Worm (Caenorhabditis elegans): ENCODE results near the gene ZK1290.1.

DNA sequence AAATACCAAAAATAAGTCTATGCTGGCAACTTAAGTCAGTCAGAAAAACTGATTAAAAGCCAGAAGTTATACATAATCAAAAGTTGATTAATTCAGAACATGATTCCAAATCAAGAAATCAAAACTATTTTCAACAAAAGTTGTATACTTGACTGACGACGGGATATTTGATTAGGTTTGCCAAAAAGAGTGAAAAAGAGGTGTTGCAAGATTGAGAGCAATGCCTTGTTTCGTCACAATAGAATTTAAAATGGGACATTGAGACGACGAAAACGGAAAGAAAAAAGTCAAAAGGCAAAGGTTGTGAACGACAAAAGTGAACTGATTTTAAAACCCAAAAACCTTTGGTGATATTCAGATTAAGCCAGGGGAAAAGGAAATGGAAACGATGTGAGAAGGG, 2.7 kb upstream of the ZK1290.1 start:
- TF ChIP-seq egl-27 (tag; optimal IDR thresholded peaks at IDR 0.05) (no peak), snpc-4 (tag; optimal IDR thresholded peaks at IDR 0.05) (no peak), nhr-67 (tag; optimal IDR thresholded peaks at IDR 0.05) (no peak), fkh-10 (GFP tag; optimal IDR thresholded peaks at IDR 0.05) (peak; percentile 72), ama-1 (optimal IDR thresholded peaks at IDR 0.05) (no peak), pqm-1 (tag; optimal IDR thresholded peaks at IDR 0.05) (no peak), unc-62 (GFP tag; optimal IDR thresholded peaks at IDR 0.05) (no peak), lin-15B (tag; optimal IDR thresholded peaks at IDR 0.05) (no peak), elt-2 (tag; optimal IDR thresholded peaks at IDR 0.05) (no peak), daf-12 (tag; optimal IDR thresholded peaks at IDR 0.05) (no peak), mdl-1 (tag; optimal IDR thresholded peaks at IDR 0.05) (no peak), R02D3.7 (tag; optimal IDR thresholded peaks at IDR 0.05) (no peak), nhr-43 (tag; optimal IDR thresholded peaks at IDR 0.05; ENCODE audit: poor library complexity, severe bottlenecking) (no peak), elt-3 (tag; optimal IDR thresholded peaks at IDR 0.05) (no peak)

Measured in whole organism, L3 larva.